Fruit fly (Drosophila melanogaster): ENCODE results near the gene CG13731.
A peak's percentile ranks its signal among the peaks of the same experiment; 100 is the strongest.

CG13731 gene

DNA sequence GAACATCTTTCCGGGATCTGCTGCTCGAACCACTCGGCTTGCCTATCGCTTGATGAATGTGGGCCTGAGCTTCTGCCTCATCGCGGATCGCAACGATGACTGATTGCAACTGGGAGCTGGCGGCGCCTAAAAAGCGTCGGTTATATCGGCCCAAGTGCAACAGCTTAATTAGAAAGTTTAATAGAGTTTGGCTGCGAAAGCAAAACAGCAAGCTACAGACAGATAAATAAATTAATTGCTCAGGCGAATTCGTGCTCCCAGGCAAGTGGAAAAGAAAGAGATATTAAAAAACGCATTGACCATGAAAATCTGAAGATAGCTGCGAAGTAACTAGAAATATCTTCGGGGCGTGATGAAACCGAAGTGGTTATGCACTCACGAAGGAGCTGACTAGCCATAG lies 6.1 kb downstream of the CG13731 start, which contains the start of gene CG13728:
Gene CG13728 (minus strand): TSS at position 101 of the 400 bp plus-strand sequence.
- TF ChIP-seq CG33017 (tag; optimal IDR thresholded peaks at IDR 0.05) (no peak), CG7045 (GFP tag; optimal IDR thresholded peaks at IDR 0.05) (no peak), CG11617 (GFP tag; optimal IDR thresholded peaks at IDR 0.05) (no peak), cic (GFP tag; optimal IDR thresholded peaks at IDR 0.05) (no peak), Mnt (GFP tag; optimal IDR thresholded peaks at IDR 0.05) (no peak), Hr96 (GFP tag; optimal IDR thresholded peaks at IDR 0.05) (no peak), CG12768 (GFP tag; optimal IDR thresholded peaks at IDR 0.05) (no peak), tj (GFP tag; optimal IDR thresholded peaks at IDR 0.05) (no peak), CG5204 (GFP tag; optimal IDR thresholded peaks at IDR 0.05) (no peak), cnc (optimal IDR thresholded peaks at IDR 0.05) (no peak), CG1620 (GFP tag; optimal IDR thresholded peaks at IDR 0.05) (no peak), Crg-1 (GFP tag; optimal IDR thresholded peaks at IDR 0.05) (no peak), Clk (GFP tag; optimal IDR thresholded peaks at IDR 0.05) (no peak), kay (GFP tag; ENCODE audit: borderline replicate concordance) (no peak), CG7101 (tag; optimal IDR thresholded peaks at IDR 0.05) (no peak), CG14711 (tag; optimal IDR thresholded peaks at IDR 0.05) (no peak), ovo (GFP tag; optimal IDR thresholded peaks at IDR 0.05) (no peak), pad (GFP tag; optimal IDR thresholded peaks at IDR 0.05) (no peak), bab1 (GFP tag; optimal IDR thresholded peaks at IDR 0.05) (no peak), toe (GFP tag; optimal IDR thresholded peaks at IDR 0.05) (no peak)

dm6 chr3L:17381990-17382389 lies 6.8 kb downstream of the CG13731 start:
- TF ChIP-seq CG7045 (GFP tag; optimal IDR thresholded peaks at IDR 0.05) = no peak
- no peak for TF ChIP-seq CG7101 (tag; optimal IDR thresholded peaks at IDR 0.05)
- TF ChIP-seq Mnt (GFP tag; optimal IDR thresholded peaks at IDR 0.05) = no peak
- no peak for TF ChIP-seq Hr96 (GFP tag; optimal IDR thresholded peaks at IDR 0.05)
- TF ChIP-seq ovo (GFP tag; optimal IDR thresholded peaks at IDR 0.05) = no peak
- no peak for TF ChIP-seq CG12768 (GFP tag; optimal IDR thresholded peaks at IDR 0.05)
- TF ChIP-seq bab1 (GFP tag; optimal IDR thresholded peaks at IDR 0.05) = no peak
- TF ChIP-seq pad (GFP tag; optimal IDR thresholded peaks at IDR 0.05) = no peak
- no peak for TF ChIP-seq kay (GFP tag; ENCODE audit: borderline replicate concordance)

DNA sequence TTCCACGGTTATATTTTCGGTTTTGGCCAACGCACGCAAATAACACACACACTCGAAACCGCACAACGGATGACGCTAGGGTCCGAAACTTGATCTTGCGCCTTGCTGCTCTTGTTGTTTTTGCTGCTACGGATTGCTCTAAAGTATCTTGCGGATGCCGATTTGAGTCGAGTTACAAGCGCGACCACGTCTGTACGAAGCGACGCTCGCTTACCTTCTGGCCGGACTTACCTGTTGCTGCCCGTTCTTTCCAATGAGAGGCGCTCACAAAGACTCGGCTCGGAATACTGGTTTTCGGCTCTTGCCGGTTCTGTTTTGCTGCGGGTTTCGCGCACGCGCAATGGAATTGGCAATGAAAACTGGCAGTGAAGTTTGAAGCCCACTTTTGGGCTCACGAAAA lies 9.4 kb downstream of the CG13731 start, which contains the start of gene Cad74A:
Gene Cad74A (minus strand): TSS at position 220 of the 400 bp plus-strand sequence.
- TF ChIP-seq tj (GFP tag; optimal IDR thresholded peaks at IDR 0.05) (peak; percentile 34), Crg-1 (GFP tag; optimal IDR thresholded peaks at IDR 0.05) (no peak), CG7101 (tag; optimal IDR thresholded peaks at IDR 0.05) (no peak), CG12768 (GFP tag; optimal IDR thresholded peaks at IDR 0.05) (no peak)

DNA sequence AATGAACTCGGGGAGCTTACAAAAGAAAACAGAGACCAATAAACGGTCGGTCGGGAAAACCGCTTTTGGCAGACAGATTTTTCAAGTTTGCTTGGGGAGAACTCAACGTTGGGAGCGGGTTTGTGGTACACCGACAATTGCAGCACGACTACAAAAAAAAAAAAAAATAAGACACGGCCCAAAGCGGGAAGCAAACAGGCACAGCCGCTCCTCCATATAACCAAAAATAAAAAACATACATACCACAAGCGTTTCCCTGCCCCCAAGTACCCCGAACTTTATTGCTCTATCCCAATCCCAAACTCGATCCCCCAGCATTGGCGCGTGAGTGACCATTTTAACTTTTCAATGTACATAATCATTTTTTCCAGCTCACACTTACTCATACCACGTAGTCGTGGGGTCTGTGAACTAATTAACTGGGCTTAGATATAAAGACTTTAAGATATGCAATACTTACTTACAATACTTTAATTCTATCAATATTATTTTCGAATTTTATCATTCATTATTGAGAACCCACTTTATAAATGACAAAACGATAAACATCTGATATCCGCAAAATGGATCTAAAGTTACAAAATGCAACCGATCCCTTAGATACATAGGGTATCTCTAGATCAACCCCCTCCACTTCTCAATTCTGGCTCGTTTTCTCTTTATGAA lies 13.7 kb downstream of the CG13731 start:
- TF ChIP-seq Hr96 (GFP tag; optimal IDR thresholded peaks at IDR 0.05) (no peak), CG33017 (tag; optimal IDR thresholded peaks at IDR 0.05) (no peak), kay (GFP tag; ENCODE audit: borderline replicate concordance) (no peak), ovo (GFP tag; optimal IDR thresholded peaks at IDR 0.05) (no peak), CG12768 (GFP tag; optimal IDR thresholded peaks at IDR 0.05) (no peak), Mnt (GFP tag; optimal IDR thresholded peaks at IDR 0.05) (no peak), Clk (GFP tag; optimal IDR thresholded peaks at IDR 0.05) (no peak), CG7101 (tag; optimal IDR thresholded peaks at IDR 0.05) (no peak)

DNA sequence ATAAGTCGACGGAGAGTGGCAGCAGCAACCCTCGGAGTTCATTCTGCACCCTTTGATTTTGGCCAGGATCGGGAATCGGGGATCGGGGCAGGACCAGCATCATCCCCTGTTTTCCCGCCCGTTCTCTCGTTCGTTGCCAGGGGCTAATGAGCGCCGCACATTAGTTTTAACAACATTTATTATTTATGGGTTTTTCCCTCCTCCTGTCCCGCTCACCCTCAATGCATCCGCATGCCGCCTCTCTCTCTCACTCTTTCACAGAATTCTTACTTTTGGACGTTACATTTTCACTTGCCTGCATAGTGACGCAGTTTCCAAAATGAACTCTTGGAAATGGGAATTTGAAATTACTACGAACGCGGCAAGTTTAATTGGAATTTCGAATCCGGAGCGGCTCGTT lies 21.8 kb downstream of the CG13731 start:
- no peak for TF ChIP-seq CG1620 (GFP tag; optimal IDR thresholded peaks at IDR 0.05)
- TF ChIP-seq cnc (optimal IDR thresholded peaks at IDR 0.05) = no peak
- no peak for TF ChIP-seq CG14711 (tag; optimal IDR thresholded peaks at IDR 0.05)
- no peak for TF ChIP-seq Mnt (GFP tag; optimal IDR thresholded peaks at IDR 0.05)
- no peak for TF ChIP-seq Crg-1 (GFP tag; optimal IDR thresholded peaks at IDR 0.05)
- no peak for TF ChIP-seq tj (GFP tag; optimal IDR thresholded peaks at IDR 0.05)
- no peak for TF ChIP-seq CG7101 (tag; optimal IDR thresholded peaks at IDR 0.05)
- no peak for TF ChIP-seq CG11617 (GFP tag; optimal IDR thresholded peaks at IDR 0.05)
- TF ChIP-seq CG12768 (GFP tag; optimal IDR thresholded peaks at IDR 0.05) = no peak
- TF ChIP-seq bab1 (GFP tag; optimal IDR thresholded peaks at IDR 0.05) = no peak
- no peak for TF ChIP-seq Clk (GFP tag; optimal IDR thresholded peaks at IDR 0.05)
- no peak for TF ChIP-seq ovo (GFP tag; optimal IDR thresholded peaks at IDR 0.05)
- no peak for TF ChIP-seq cic (GFP tag; optimal IDR thresholded peaks at IDR 0.05)
- no peak for TF ChIP-seq CG33017 (tag; optimal IDR thresholded peaks at IDR 0.05)
- TF ChIP-seq Hr96 (GFP tag; optimal IDR thresholded peaks at IDR 0.05) = no peak
- no peak for TF ChIP-seq kay (GFP tag; ENCODE audit: borderline replicate concordance)

DNA sequence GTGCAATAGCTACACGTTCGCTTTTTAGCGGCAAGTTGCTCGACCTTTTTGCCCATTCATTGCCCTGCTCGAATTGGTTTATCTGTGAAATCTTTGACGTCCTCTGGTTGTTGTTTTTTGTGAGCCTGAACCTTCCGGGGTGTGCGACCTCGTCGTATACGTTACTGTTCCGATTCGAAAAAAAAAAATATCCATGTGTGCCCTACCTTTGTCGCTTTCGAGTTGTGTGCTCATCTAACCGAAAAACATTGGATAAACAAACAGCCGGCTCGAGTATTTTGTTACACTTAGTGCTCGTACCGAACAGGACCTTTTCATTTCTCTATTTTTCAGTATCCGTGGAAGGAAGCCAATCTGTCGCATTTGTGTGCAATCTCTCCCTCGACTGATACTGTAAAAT lies 24.7 kb downstream of the CG13731 start:
- no peak for TF ChIP-seq CG7101 (tag; optimal IDR thresholded peaks at IDR 0.05)
- TF ChIP-seq Hr96 (GFP tag; optimal IDR thresholded peaks at IDR 0.05) = no peak
- no peak for TF ChIP-seq cic (GFP tag; optimal IDR thresholded peaks at IDR 0.05)
- no peak for TF ChIP-seq CG7045 (GFP tag; optimal IDR thresholded peaks at IDR 0.05)
- TF ChIP-seq CG14711 (tag; optimal IDR thresholded peaks at IDR 0.05) = no peak
- TF ChIP-seq ovo (GFP tag; optimal IDR thresholded peaks at IDR 0.05) = no peak
- TF ChIP-seq kay (GFP tag; ENCODE audit: borderline replicate concordance) = no peak
- TF ChIP-seq bab1 (GFP tag; optimal IDR thresholded peaks at IDR 0.05) = no peak
- TF ChIP-seq toe (GFP tag; optimal IDR thresholded peaks at IDR 0.05) = no peak
- no peak for TF ChIP-seq tj (GFP tag; optimal IDR thresholded peaks at IDR 0.05)
- TF ChIP-seq Mnt (GFP tag; optimal IDR thresholded peaks at IDR 0.05) = no peak
- no peak for TF ChIP-seq CG33017 (tag; optimal IDR thresholded peaks at IDR 0.05)
- no peak for TF ChIP-seq pad (GFP tag; optimal IDR thresholded peaks at IDR 0.05)
- no peak for TF ChIP-seq CG12768 (GFP tag; optimal IDR thresholded peaks at IDR 0.05)
- no peak for TF ChIP-seq cnc (optimal IDR thresholded peaks at IDR 0.05)
- TF ChIP-seq Clk (GFP tag; optimal IDR thresholded peaks at IDR 0.05) = no peak
- TF ChIP-seq CG11617 (GFP tag; optimal IDR thresholded peaks at IDR 0.05) = no peak
- no peak for TF ChIP-seq CG5204 (GFP tag; optimal IDR thresholded peaks at IDR 0.05)
- no peak for TF ChIP-seq Crg-1 (GFP tag; optimal IDR thresholded peaks at IDR 0.05)

Measured in whole organism, adult.